Worm (Caenorhabditis elegans): Measurements from ENCODE around the gene par-3.

par-3 gene

ce11 chrIII:5680141-5680540 is 16.1 kb downstream of the par-3 start, which contains the start of gene pst-2:
Gene pst-2, plus strand, starts transcription at chrIII:5680433.
- TF ChIP-seq nhr-76 (tag; optimal IDR thresholded peaks at IDR 0.05) (no peak), ceh-43 (GFP tag; optimal IDR thresholded peaks at IDR 0.05) (no peak), elt-1 (tag; optimal IDR thresholded peaks at IDR 0.05; ENCODE audit: borderline replicate concordance, insufficient read depth) (no peak), bed-3 (GFP tag; optimal IDR thresholded peaks at IDR 0.05) (no peak), mab-5 (tag; optimal IDR thresholded peaks at IDR 0.05) (no peak), nhr-28 (tag; optimal IDR thresholded peaks at IDR 0.05) (no peak), unc-62 (GFP tag; optimal IDR thresholded peaks at IDR 0.05) (no peak), nhr-12 (tag; optimal IDR thresholded peaks at IDR 0.05) (no peak), blmp-1 (tag; optimal IDR thresholded peaks at IDR 0.05) (no peak), ceh-39 (tag; optimal IDR thresholded peaks at IDR 0.05) (no peak), lin-13 (tag; optimal IDR thresholded peaks at IDR 0.05) (no peak)

DNA sequence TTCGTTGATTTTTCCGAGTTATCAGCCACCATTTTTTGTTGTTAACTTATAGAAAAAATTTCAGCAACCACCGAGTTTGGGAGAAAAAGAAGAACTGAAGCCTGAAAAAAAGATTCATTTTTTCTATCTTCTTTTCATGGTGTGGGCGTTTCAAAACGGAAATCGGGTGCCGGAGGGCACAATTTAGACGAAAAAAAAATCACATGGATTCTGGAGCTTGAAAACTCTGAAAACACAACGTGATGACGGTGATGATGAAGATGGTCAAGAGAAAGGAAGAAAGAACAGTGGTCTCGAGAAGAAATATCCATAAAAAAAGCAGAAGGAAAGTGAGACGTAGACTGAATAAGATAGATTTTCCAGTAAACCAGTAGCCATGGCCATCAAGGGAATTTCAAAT is 20.0 kb downstream of the par-3 start, which contains the start of gene rcan-1:
TSS of gene rcan-1 (minus strand) at position 101 of the 400 bp plus-strand sequence.
- no peak for TF ChIP-seq ces-1 (GFP tag; optimal IDR thresholded peaks at IDR 0.05)
- TF ChIP-seq zip-8 (tag; optimal IDR thresholded peaks at IDR 0.05), result no peak
- no peak for TF ChIP-seq ceh-83 (GFP tag; optimal IDR thresholded peaks at IDR 0.05)
- TF ChIP-seq ham-2 (GFP tag; optimal IDR thresholded peaks at IDR 0.05), result no peak
- no peak for TF ChIP-seq bed-3 (GFP tag; optimal IDR thresholded peaks at IDR 0.05)
- TF ChIP-seq ztf-11 (tag; optimal IDR thresholded peaks at IDR 0.05), result no peak
- TF ChIP-seq ceh-43 (GFP tag; optimal IDR thresholded peaks at IDR 0.05), result no peak
- TF ChIP-seq nhr-2 (tag; optimal IDR thresholded peaks at IDR 0.05), result no peak
- TF ChIP-seq pha-4 (tag; optimal IDR thresholded peaks at IDR 0.05), result no peak
- no peak for TF ChIP-seq lin-13 (tag; optimal IDR thresholded peaks at IDR 0.05)
- no peak for TF ChIP-seq flh-1 (GFP tag; optimal IDR thresholded peaks at IDR 0.05)
- TF ChIP-seq unc-39 (tag; optimal IDR thresholded peaks at IDR 0.05), result no peak
- TF ChIP-seq hlh-1 (tag; optimal IDR thresholded peaks at IDR 0.05), result no peak
- no peak for TF ChIP-seq nhr-28 (tag; optimal IDR thresholded peaks at IDR 0.05)
- no peak for TF ChIP-seq nhr-76 (tag; optimal IDR thresholded peaks at IDR 0.05)
- TF ChIP-seq drap-1 (GFP tag; optimal IDR thresholded peaks at IDR 0.05), result no peak
- TF ChIP-seq mab-5 (tag; optimal IDR thresholded peaks at IDR 0.05), result no peak
- TF ChIP-seq mep-1 (tag; optimal IDR thresholded peaks at IDR 0.05), result no peak
- TF ChIP-seq unc-62 (GFP tag; optimal IDR thresholded peaks at IDR 0.05), result no peak
- no peak for TF ChIP-seq snpc-4 (tag; optimal IDR thresholded peaks at IDR 0.05)

DNA sequence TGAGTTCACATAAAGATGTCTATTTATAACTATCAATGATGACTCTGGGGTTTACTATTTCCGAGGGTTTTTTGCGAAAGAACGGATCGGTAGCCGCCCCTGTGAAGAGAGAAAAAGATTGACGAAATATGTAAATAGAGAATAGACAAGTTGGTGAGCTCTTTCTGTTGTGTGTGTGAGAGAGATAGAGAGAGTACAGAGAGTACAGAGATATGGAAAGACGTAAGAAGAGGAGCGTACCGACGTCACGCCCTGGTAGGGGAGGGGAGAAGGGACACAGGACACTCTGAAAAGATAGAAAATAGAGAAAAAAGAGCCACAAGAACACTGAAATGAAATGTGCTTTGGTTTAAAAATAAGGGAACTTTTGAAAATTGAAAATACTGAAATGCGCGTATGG is 24.2 kb downstream of the par-3 start:
- no peak for TF ChIP-seq cnd-1 (tag; optimal IDR thresholded peaks at IDR 0.05)
- no peak for TF ChIP-seq drap-1 (GFP tag; optimal IDR thresholded peaks at IDR 0.05)
- TF ChIP-seq unc-120 (tag; optimal IDR thresholded peaks at IDR 0.05; ENCODE audit: poor library complexity, severe bottlenecking), result no peak
- TF ChIP-seq ceh-83 (GFP tag; optimal IDR thresholded peaks at IDR 0.05), result no peak
- no peak for TF ChIP-seq ztf-11 (tag; optimal IDR thresholded peaks at IDR 0.05)
- TF ChIP-seq ceh-39 (tag; optimal IDR thresholded peaks at IDR 0.05), result no peak
- peak; percentile 33 for TF ChIP-seq lsy-2 (tag; optimal IDR thresholded peaks at IDR 0.05)
- TF ChIP-seq blmp-1 (tag; optimal IDR thresholded peaks at IDR 0.05), result no peak
- no peak for TF ChIP-seq M03D4.4 (tag; optimal IDR thresholded peaks at IDR 0.05)
- no peak for TF ChIP-seq unc-62 (GFP tag; optimal IDR thresholded peaks at IDR 0.05)
- TF ChIP-seq elt-1 (tag; optimal IDR thresholded peaks at IDR 0.05; ENCODE audit: borderline replicate concordance, insufficient read depth), result no peak
- TF ChIP-seq nhr-2 (tag; optimal IDR thresholded peaks at IDR 0.05), result no peak
- peak; percentile 27 for TF ChIP-seq ces-1 (GFP tag; optimal IDR thresholded peaks at IDR 0.05)
- TF ChIP-seq pha-4 (tag; optimal IDR thresholded peaks at IDR 0.05), result peak; percentile 75
- TF ChIP-seq hlh-1 (tag; optimal IDR thresholded peaks at IDR 0.05), result no peak

- TF ChIP-seq mep-1 (tag; optimal IDR thresholded peaks at IDR 0.05) (no peak), zip-8 (tag; optimal IDR thresholded peaks at IDR 0.05) (no peak), nhr-28 (tag; optimal IDR thresholded peaks at IDR 0.05) (no peak), flh-1 (GFP tag; optimal IDR thresholded peaks at IDR 0.05) (no peak), tbx-8 (GFP tag; optimal IDR thresholded peaks at IDR 0.05) (no peak), ztf-11 (tag; optimal IDR thresholded peaks at IDR 0.05) (no peak), cnd-1 (tag; optimal IDR thresholded peaks at IDR 0.05) (no peak), elt-3 (tag; optimal IDR thresholded peaks at IDR 0.05) (no peak), ham-2 (GFP tag; optimal IDR thresholded peaks at IDR 0.05) (no peak), ceh-43 (GFP tag; optimal IDR thresholded peaks at IDR 0.05) (no peak), ces-1 (GFP tag; optimal IDR thresholded peaks at IDR 0.05) (no peak)
Observed at ce11 chrIII:5691826-5692225, 27.8 kb downstream of the par-3 start.

ce11 chrIII:5692690-5693089 is 28.7 kb downstream of the par-3 start, which contains the start of the genes abi-1 and arle-14:
Gene abi-1, minus strand, starts transcription at chrIII:5692740.
Gene arle-14, plus strand, starts transcription at chrIII:5692906.
- TF ChIP-seq mep-1 (tag; optimal IDR thresholded peaks at IDR 0.05) (peak; percentile 31), nhr-12 (tag; optimal IDR thresholded peaks at IDR 0.05) (no peak), lin-13 (tag; optimal IDR thresholded peaks at IDR 0.05) (no peak), sptf-1 (tag; optimal IDR thresholded peaks at IDR 0.05) (peak; percentile 19), ceh-43 (GFP tag; optimal IDR thresholded peaks at IDR 0.05) (no peak), bed-3 (GFP tag; optimal IDR thresholded peaks at IDR 0.05) (no peak), lsy-2 (tag; optimal IDR thresholded peaks at IDR 0.05) (peak; percentile 10), M03D4.4 (tag; optimal IDR thresholded peaks at IDR 0.05) (no peak), nhr-237 (tag; optimal IDR thresholded peaks at IDR 0.05) (no peak), pha-4 (tag; optimal IDR thresholded peaks at IDR 0.05) (no peak), ces-1 (GFP tag; optimal IDR thresholded peaks at IDR 0.05) (peak; percentile 76)

Measured in whole organism, mixed stage, embryonic.